Worm (Caenorhabditis elegans): ENCODE measurements around the gene W04E12.2.

ce11 chrV:19741034-19741433 is at the start of gene W04E12.2:
- TF ChIP-seq nhr-237 (tag; optimal IDR thresholded peaks at IDR 0.05) (no peak), ces-1 (GFP tag; optimal IDR thresholded peaks at IDR 0.05) (no peak), nhr-28 (tag; optimal IDR thresholded peaks at IDR 0.05) (no peak), cnd-1 (tag; optimal IDR thresholded peaks at IDR 0.05) (no peak), nhr-76 (tag; optimal IDR thresholded peaks at IDR 0.05) (no peak), pha-4 (tag; optimal IDR thresholded peaks at IDR 0.05) (no peak), blmp-1 (tag; optimal IDR thresholded peaks at IDR 0.05) (no peak), lsy-2 (tag; optimal IDR thresholded peaks at IDR 0.05) (no peak), snpc-4 (tag; optimal IDR thresholded peaks at IDR 0.05) (no peak), unc-62 (GFP tag; optimal IDR thresholded peaks at IDR 0.05) (no peak), elt-1 (tag; optimal IDR thresholded peaks at IDR 0.05; ENCODE audit: borderline replicate concordance, insufficient read depth) (no peak), elt-3 (tag; optimal IDR thresholded peaks at IDR 0.05) (no peak)

All from whole organism, mixed stage, embryonic.